Worm (Caenorhabditis elegans) whole organism, L3 larva: ENCODE data around the gene srw-100.

ENCODE experiments used
- ceh-9 ChIP-seq: sonication (generic microtip); optimal IDR thresholded peaks from 2 replicates; lab custom pipeline; 2018; ENCODE audit warnings: missing biosample characterization, missing genetic modification characterization
- daf-12 ChIP-seq: fragments of 150-350 bp; optimal IDR thresholded peaks from 2 replicates; lab custom pipeline; 2014; ENCODE audit warnings: missing biosample characterization, missing genetic modification reagents, missing genetic modification characterization
- fkh-10 ChIP-seq: sonication (generic microtip); optimal IDR thresholded peaks from 2 replicates; lab custom pipeline; 2017; ENCODE audit warnings: missing biosample characterization, missing genetic modification reagents, missing genetic modification characterization
- lin-39 ChIP-seq: fragments of 150-350 bp; optimal IDR thresholded peaks from 2 replicates; lab custom pipeline; 2018; ENCODE audit warnings: missing biosample characterization, missing genetic modification reagents, missing genetic modification characterization
- nhr-76 ChIP-seq: fragments of 150-350 bp; sonication (generic microtip); optimal IDR thresholded peaks from 5 replicates; lab custom pipeline; 2014; ENCODE audit warnings: missing biosample characterization, missing genetic modification characterization
- pqm-1 ChIP-seq: fragments of 150-350 bp; optimal IDR thresholded peaks from 2 replicates; lab custom pipeline; 2017; ENCODE audit warnings: missing biosample characterization, missing genetic modification characterization, inconsistent platforms
- skn-1 ChIP-seq: fragments of 150-350 bp; optimal IDR thresholded peaks from 2 replicates; lab custom pipeline; 2014; ENCODE audit warnings: missing biosample characterization, missing genetic modification characterization
- ztf-4 ChIP-seq: fragments of 150-350 bp; optimal IDR thresholded peaks from 2 replicates; lab custom pipeline; 2014; ENCODE audit warnings: missing biosample characterization, missing genetic modification characterization

DNA sequence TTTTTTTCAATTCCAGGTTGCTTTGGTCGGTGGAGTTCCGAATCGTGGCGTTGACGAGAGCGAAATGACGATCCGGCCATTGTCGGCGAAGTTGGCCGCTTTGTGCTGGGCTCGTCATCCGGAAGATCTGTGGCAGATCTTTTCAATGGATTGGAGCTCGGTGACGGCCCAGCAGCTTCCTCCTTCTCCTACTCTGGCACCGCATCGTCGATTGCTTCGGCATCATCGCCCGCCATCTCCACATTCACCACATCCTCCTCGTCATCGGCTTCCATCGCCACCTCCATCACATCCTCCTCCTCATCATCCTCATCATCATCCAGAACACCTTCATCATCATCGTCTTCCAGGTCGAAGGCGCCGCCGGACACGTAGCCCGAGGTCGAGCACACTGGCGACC is 12.6 kb upstream of the srw-100 start:
- TF ChIP-seq daf-12 (no peak), lin-39 (tag; lab: Kevin White, UChicago) (no peak), ceh-9 (tag; lab: Kevin White, UChicago) (no peak), ztf-4 (tag; lab: Kevin White, UChicago) (no peak), skn-1 (no peak), fkh-10 (no peak), pqm-1 (no peak), nhr-76 (tag; lab: Kevin White, UChicago) (no peak)
